Fruit fly (Drosophila melanogaster): ENCODE data around the gene CG13625.

Gene CG13625

DNA sequence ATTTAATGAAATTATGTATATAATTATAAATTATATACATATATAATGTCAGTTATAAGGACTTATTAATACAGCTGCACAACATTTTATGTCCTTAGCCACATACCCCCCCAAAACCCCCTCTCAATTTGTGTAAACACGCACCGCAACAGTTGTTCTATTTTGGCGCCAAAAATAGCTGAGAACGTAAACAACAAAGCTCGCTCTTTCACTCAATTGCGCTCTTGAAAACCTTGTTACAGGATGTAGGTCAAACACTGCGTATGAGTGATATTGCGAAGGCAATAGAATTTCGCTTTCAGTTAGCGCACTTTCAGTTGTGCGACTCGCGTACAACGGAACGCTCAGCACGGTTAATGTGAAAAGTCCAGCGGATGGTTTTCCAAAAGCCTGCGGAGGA, 40.6 kb downstream of the CG13625 start, which contains the start of gene Esyt2 (continued):
- TF ChIP-seq CG2678 (tag; optimal IDR thresholded peaks at IDR 0.05) = peak; percentile 64
- peak; percentile 34 for TF ChIP-seq zfh2 (GFP tag; optimal IDR thresholded peaks at IDR 0.05)
- TF ChIP-seq CG7963 (GFP tag; IDR thresholded peaks at IDR 0.05; ENCODE audit: partially characterized antibody) = no peak
- TF ChIP-seq D19A (tag; optimal IDR thresholded peaks at IDR 0.05) = peak; percentile 15
- peak; percentile 47 for TF ChIP-seq CG18262 (tag; optimal IDR thresholded peaks at IDR 0.05)
- TF ChIP-seq nau (GFP tag; optimal IDR thresholded peaks at IDR 0.05) = peak; percentile 27
- no peak for TF ChIP-seq CG31365 (tag; optimal IDR thresholded peaks at IDR 0.05)
- TF ChIP-seq CG8944 (GFP tag; optimal IDR thresholded peaks at IDR 0.05) = no peak
- TF ChIP-seq scrt (GFP tag; optimal IDR thresholded peaks at IDR 0.05) = peak; percentile 93
- TF ChIP-seq Atf6 (GFP tag; IDR thresholded peaks at IDR 0.05) = peak; percentile 38; the same call in 1 of the 2 replicates
- TF ChIP-seq CG18476 (GFP tag; optimal IDR thresholded peaks at IDR 0.05) = no peak
- no peak for TF ChIP-seq CG33557 (GFP tag; optimal IDR thresholded peaks at IDR 0.05)
- peak; percentile 62 for TF ChIP-seq CG18599 (GFP tag; optimal IDR thresholded peaks at IDR 0.05)
- TF ChIP-seq CG11695 (GFP tag; IDR thresholded peaks at IDR 0.05) = peak; percentile 63; the same call in 2 of the 3 replicates
- peak; percentile 11 for TF ChIP-seq CG12942 (GFP tag; optimal IDR thresholded peaks at IDR 0.05)
- peak; percentile 30 for TF ChIP-seq CG7556 (GFP tag; optimal IDR thresholded peaks at IDR 0.05)
- peak; percentile 6; the same call in 1 of the 3 replicates for TF ChIP-seq zfh1 (GFP tag; IDR thresholded peaks at IDR 0.05)
- TF ChIP-seq Mad (GFP tag; optimal IDR thresholded peaks at IDR 0.05) = no peak
- peak; percentile 55; the same call in 1 of the 2 replicates for TF ChIP-seq crol (GFP tag; IDR thresholded peaks at IDR 0.05)
- TF ChIP-seq CG14667 (GFP tag; IDR thresholded peaks at IDR 0.05) = no peak
- TF ChIP-seq CG31224 (GFP tag; IDR thresholded peaks at IDR 0.05) = peak; percentile 59; the same call in 1 of the 2 replicates
- 0 out of 2 replicates have a peak, but pooled peaks have one; percentile 46 for TF ChIP-seq al (GFP tag; IDR thresholded peaks at IDR 0.05)
- no peak for TF ChIP-seq Opbp (GFP tag; IDR thresholded peaks at IDR 0.05; ENCODE audit: partially characterized antibody)
- TF ChIP-seq ro (GFP tag; IDR thresholded peaks at IDR 0.05) = peak; percentile 22; the same call in 1 of the 2 replicates
- TF ChIP-seq toy (GFP tag; IDR thresholded peaks at IDR 0.05) = 0 out of 2 replicates have a peak, but pooled peaks have one; percentile 35
- peak; percentile 15; the same call in 1 of the 2 replicates for TF ChIP-seq CG4404 (GFP tag; IDR thresholded peaks at IDR 0.05)
- TF ChIP-seq CG12071 (GFP tag; optimal IDR thresholded peaks at IDR 0.05) = peak; percentile 33
- peak; percentile 19 for TF ChIP-seq Sox100B (GFP tag; optimal IDR thresholded peaks at IDR 0.05)
- peak; percentile 12 for TF ChIP-seq tap (tag; optimal IDR thresholded peaks at IDR 0.05)
- peak; percentile 42 for TF ChIP-seq ftz-f1 (GFP tag; optimal IDR thresholded peaks at IDR 0.05)
- peak; percentile 69 for TF ChIP-seq mirr (GFP tag; optimal IDR thresholded peaks at IDR 0.05)
- no peak for TF ChIP-seq CG3838 (GFP tag; optimal IDR thresholded peaks at IDR 0.05)
- peak; percentile 32; the same call in 1 of the 2 replicates for TF ChIP-seq H2.0 (GFP tag; IDR thresholded peaks at IDR 0.05)
- no peak for TF ChIP-seq Dip2 (GFP tag; IDR thresholded peaks at IDR 0.05)
- peak; percentile 65 for TF ChIP-seq kah (GFP tag; optimal IDR thresholded peaks at IDR 0.05)
- peak; percentile 46; the same call in 1 of the 2 replicates for TF ChIP-seq cas (GFP tag; IDR thresholded peaks at IDR 0.05)
- peak; percentile 15 for TF ChIP-seq CG8388 (GFP tag; optimal IDR thresholded peaks at IDR 0.05)
- peak; percentile 86 for TF ChIP-seq E2f1 (GFP tag; IDR thresholded peaks at IDR 0.05)
- peak; percentile 56 for TF ChIP-seq Dp (GFP tag; optimal IDR thresholded peaks at IDR 0.05)
- TF ChIP-seq Fer1 (GFP tag; optimal IDR thresholded peaks at IDR 0.05) = peak; percentile 46
- TF ChIP-seq ATbp (GFP tag; optimal IDR thresholded peaks at IDR 0.05) = peak; percentile 13
- peak; percentile 13 for TF ChIP-seq phol (tag; optimal IDR thresholded peaks at IDR 0.05)
- TF ChIP-seq dysf (GFP tag; IDR thresholded peaks at IDR 0.05) = peak; percentile 60; the same call in 1 of the 3 replicates
- no peak for TF ChIP-seq CG1832 (GFP tag; optimal IDR thresholded peaks at IDR 0.05)
- TF ChIP-seq CG5953 (GFP tag; IDR thresholded peaks at IDR 0.05) = 0 out of 2 replicates have a peak, but pooled peaks have one; percentile 22
- no peak for TF ChIP-seq da (GFP tag; optimal IDR thresholded peaks at IDR 0.05)
- peak; percentile 61 for TF ChIP-seq Bgb (GFP tag; IDR thresholded peaks at IDR 0.05; ENCODE audit: partially characterized antibody)
- TF ChIP-seq CG10959 (GFP tag; IDR thresholded peaks at IDR 0.05) = no peak
- TF ChIP-seq lilli (GFP tag; optimal IDR thresholded peaks at IDR 0.05) = peak; percentile 10
- TF ChIP-seq CG8290 (GFP tag; optimal IDR thresholded peaks at IDR 0.05) = no peak
- TF ChIP-seq CG8290 (tag; optimal IDR thresholded peaks at IDR 0.05) = peak in 1 of 2 experiments; percentile 51

Measured in whole organism, embryonic.